Worm (Caenorhabditis elegans) whole organism, L1 larva: ENCODE results near the gene rpn-6.1.
A peak's percentile ranks its signal among the peaks of the same experiment; 100 is the strongest.

Experiments used
- C04F5.9 ChIP-seq: sonication (generic microtip); optimal IDR thresholded peaks from 2 replicates; lab custom pipeline; 2016; ENCODE audit warnings: missing genetic modification characterization, missing compliant biosample characterization
- C16A3.4 ChIP-seq: fragments of 150-350 bp; optimal IDR thresholded peaks from 2 replicates; lab custom pipeline; 2014; ENCODE audit warnings: missing biosample characterization, missing genetic modification characterization
- F16B12.6 ChIP-seq: fragments of 150-350 bp; optimal IDR thresholded peaks from 2 replicates; lab custom pipeline; 2014; ENCODE audit warnings: missing biosample characterization, missing genetic modification characterization
- Y116A8C.19 ChIP-seq: sonication (generic microtip); optimal IDR thresholded peaks from 2 replicates; lab custom pipeline; 2016; ENCODE audit warnings: missing compliant biosample characterization, missing genetic modification characterization, borderline replicate concordance
- aha-1 ChIP-seq: fragments of 150-350 bp; optimal IDR thresholded peaks from 2 replicates; lab custom pipeline; 2014; ENCODE audit warnings: missing biosample characterization, missing genetic modification characterization
- alr-1 ChIP-seq: fragments of 200-800 bp; sonication (Bioruptor generic); optimal IDR thresholded peaks from 2 replicates; lab custom pipeline; 2018; ENCODE audit warnings: borderline replicate concordance, mild to moderate bottlenecking, missing genetic modification characterization, missing compliant biosample characterization
- aly-2 ChIP-seq: fragments of 150-350 bp; optimal IDR thresholded peaks from 2 replicates; lab custom pipeline; 2014; ENCODE audit warnings: missing biosample characterization, missing genetic modification characterization
- blmp-1 ChIP-seq: fragments of 150-350 bp; optimal IDR thresholded peaks from 2 replicates; lab custom pipeline; 2014; ENCODE audit warnings: missing biosample characterization, missing genetic modification characterization
- ceh-8 ChIP-seq: fragments of 200-800 bp; sonication (Bioruptor generic); optimal IDR thresholded peaks from 2 replicates; lab custom pipeline; 2018; ENCODE audit warnings: mild to moderate bottlenecking, missing genetic modification characterization, moderate library complexity, missing compliant biosample characterization
- ceh-82 ChIP-seq, 3 experiments: fragments of 150-350 bp in 1 of 3; sonication (generic microtip) in 2 of 3; optimal IDR thresholded peaks; 2 replicates each; lab custom pipeline; 2014 to 2017; ENCODE audit warnings: missing biosample characterization in 3 of 3, missing genetic modification characterization in 3 of 3
- ceh-88 ChIP-seq: fragments of 200-800 bp; sonication (Bioruptor generic); IDR thresholded peaks from 2 replicates; pipeline ENCODE4 v1.3.6; 2022; ENCODE audit warnings: missing genetic modification characterization, missing compliant biosample characterization
- dsc-1 ChIP-seq: sonication (generic microtip); optimal IDR thresholded peaks from 2 replicates; lab custom pipeline; 2016; ENCODE audit warnings: mild to moderate bottlenecking, missing genetic modification characterization, missing compliant biosample characterization
- efl-3 ChIP-seq: fragments of 200-800 bp; sonication (Bioruptor generic); optimal IDR thresholded peaks from 2 replicates; lab custom pipeline; 2018; ENCODE audit warnings: mild to moderate bottlenecking, missing genetic modification characterization, missing compliant biosample characterization
- egl-27 ChIP-seq, 2 experiments: fragments of 150-350 bp in 1 of 2; sonication (generic microtip); optimal IDR thresholded peaks; 3 replicates each; lab custom pipeline; 2017 to 2018; ENCODE audit warnings: missing biosample characterization in 2 of 2, missing genetic modification characterization in 2 of 2, missing genetic modification reagents in 2 of 2
- fkh-10 ChIP-seq: sonication (generic microtip); optimal IDR thresholded peaks from 2 replicates; lab custom pipeline; 2017; ENCODE audit warnings: missing biosample characterization, missing genetic modification reagents, missing genetic modification characterization
- fos-1 ChIP-seq: fragments of 150-350 bp; optimal IDR thresholded peaks from 2 replicates; lab custom pipeline; 2014; ENCODE audit warnings: missing biosample characterization, missing genetic modification characterization
- grh-1 ChIP-seq: fragments of 200-800 bp; sonication (Bioruptor generic); IDR thresholded peaks from 2 replicates; pipeline ENCODE4 v1.3.6; 2022; ENCODE audit warnings: missing genetic modification reagents, missing genetic modification characterization, missing compliant biosample characterization
- hlh-4 ChIP-seq: sonication (generic microtip); optimal IDR thresholded peaks from 2 replicates; lab custom pipeline; 2016; ENCODE audit warnings: mild to moderate bottlenecking, missing genetic modification characterization, missing compliant biosample characterization
- hpl-2 ChIP-seq: fragments of 150-350 bp; optimal IDR thresholded peaks from 2 replicates; lab custom pipeline; 2014; ENCODE audit warnings: missing biosample characterization, missing genetic modification reagents, missing genetic modification characterization
- isw-1 ChIP-seq: fragments of 200-800 bp; sonication (Bioruptor generic); IDR thresholded peaks from 2 replicates; pipeline ENCODE4 v1.3.6; 2022; ENCODE audit warnings: missing genetic modification characterization, missing compliant biosample characterization
- jun-1 ChIP-seq: fragments of 150-350 bp; optimal IDR thresholded peaks from 2 replicates; lab custom pipeline; 2014; ENCODE audit warnings: missing biosample characterization, missing genetic modification reagents, missing genetic modification characterization
- lin-14 ChIP-seq: fragments of 200-800 bp; sonication (Bioruptor generic); optimal IDR thresholded peaks from 2 replicates; lab custom pipeline; 2018; ENCODE audit warnings: mild to moderate bottlenecking, missing genetic modification characterization, moderate library complexity, missing compliant biosample characterization
- lin-15B ChIP-seq: fragments of 150-350 bp; sonication (generic microtip); optimal IDR thresholded peaks from 3 replicates; lab custom pipeline; 2014; ENCODE audit warnings: missing biosample characterization, missing genetic modification characterization
- lin-35 ChIP-seq, 2 experiments: fragments of 150-350 bp; optimal IDR thresholded peaks; 2 replicates each; lab custom pipeline; 2014; ENCODE audit warnings: missing biosample characterization in 2 of 2, missing genetic modification characterization in 2 of 2, missing genetic modification reagents in 2 of 2
- lin-39 ChIP-seq: fragments of 150-350 bp; optimal IDR thresholded peaks from 2 replicates; lab custom pipeline; 2014; ENCODE audit warnings: missing biosample characterization, missing genetic modification reagents, missing genetic modification characterization
- lir-3 ChIP-seq: sonication (generic microtip); optimal IDR thresholded peaks from 2 replicates; lab custom pipeline; 2016; ENCODE audit warnings: mild to moderate bottlenecking, missing genetic modification characterization, moderate library complexity, missing compliant biosample characterization; ENCODE audit not compliant: poor library complexity
- mab-9 ChIP-seq: fragments of 200-800 bp; sonication (Bioruptor generic); IDR thresholded peaks from 2 replicates; pipeline ENCODE4 v1.3.6; 2022; ENCODE audit warnings: missing genetic modification reagents, missing genetic modification characterization, missing compliant biosample characterization
- mdl-1 ChIP-seq, 2 experiments: fragments of 150-350 bp; optimal IDR thresholded peaks; 2 replicates each; lab custom pipeline; 2014 to 2017; ENCODE audit warnings: missing biosample characterization in 2 of 2, missing genetic modification characterization in 2 of 2, inconsistent platforms in 1 of 2
- nhr-12 ChIP-seq: sonication (generic microtip); optimal IDR thresholded peaks from 2 replicates; lab custom pipeline; 2017; ENCODE audit warnings: missing biosample characterization, missing genetic modification characterization
- nhr-19 ChIP-seq: fragments of 200-800 bp; sonication (Bioruptor generic); conservative IDR thresholded peaks from 2 replicates; pipeline ENCODE4 v1.3.6; 2022; ENCODE audit warnings: missing genetic modification characterization, missing compliant biosample characterization
- nhr-237 ChIP-seq: fragments of 150-350 bp; optimal IDR thresholded peaks from 2 replicates; lab custom pipeline; 2014; ENCODE audit warnings: missing biosample characterization, missing genetic modification characterization
- nhr-76 ChIP-seq: sonication (generic microtip); optimal IDR thresholded peaks from 2 replicates; lab custom pipeline; 2017; ENCODE audit warnings: missing biosample characterization, missing genetic modification characterization
- nhr-84 ChIP-seq: sonication (generic microtip); optimal IDR thresholded peaks from 2 replicates; lab custom pipeline; 2017; ENCODE audit warnings: missing biosample characterization, missing genetic modification characterization
- nhr-85 ChIP-seq: sonication (generic microtip); peaks from one replicate; lab custom pipeline; 2016; ENCODE audit warnings: missing genetic modification characterization, inconsistent platforms, missing compliant biosample characterization
- pag-3 ChIP-seq: sonication (generic microtip); optimal IDR thresholded peaks from 2 replicates; lab custom pipeline; 2017; ENCODE audit warnings: missing genetic modification characterization, mild to moderate bottlenecking, missing compliant biosample characterization, antibody characterized with exemption, borderline replicate concordance; ENCODE audit not compliant: insufficient read depth
- pqm-1 ChIP-seq: sonication (generic microtip); optimal IDR thresholded peaks from 3 replicates; lab custom pipeline; 2017; ENCODE audit warnings: missing biosample characterization, missing genetic modification characterization
- rnt-1 ChIP-seq: sonication (generic microtip); optimal IDR thresholded peaks from 2 replicates; lab custom pipeline; 2016; ENCODE audit warnings: mild to moderate bottlenecking, missing genetic modification characterization, moderate library complexity, missing compliant biosample characterization
- skn-1 ChIP-seq: fragments of 150-350 bp; optimal IDR thresholded peaks from 2 replicates; lab custom pipeline; 2014; ENCODE audit warnings: missing biosample characterization, missing genetic modification characterization
- snu-23 ChIP-seq: sonication (generic microtip); optimal IDR thresholded peaks from 2 replicates; lab custom pipeline; 2016; ENCODE audit warnings: missing genetic modification characterization, missing compliant biosample characterization
- sptf-1 ChIP-seq: fragments of 150-350 bp; optimal IDR thresholded peaks from 2 replicates; lab custom pipeline; 2014; ENCODE audit warnings: missing biosample characterization, missing genetic modification characterization
- unc-130 ChIP-seq: fragments of 150-350 bp; optimal IDR thresholded peaks from 2 replicates; lab custom pipeline; 2017; ENCODE audit warnings: missing biosample characterization, missing genetic modification characterization, inconsistent platforms
- unc-62 ChIP-seq: fragments of 150-350 bp; optimal IDR thresholded peaks from 2 replicates; lab custom pipeline; 2014; ENCODE audit warnings: missing biosample characterization, missing genetic modification reagents, missing genetic modification characterization
- unc-98 ChIP-seq: fragments of 200-800 bp; sonication (Bioruptor generic); IDR thresholded peaks from 2 replicates; pipeline ENCODE4 v1.3.6; 2022; ENCODE audit warnings: missing genetic modification characterization, missing compliant biosample characterization
- zag-1 ChIP-seq: fragments of 150-350 bp; optimal IDR thresholded peaks from 2 replicates; lab custom pipeline; 2014; ENCODE audit warnings: missing biosample characterization, missing genetic modification characterization
- zip-4 ChIP-seq: fragments of 200-800 bp; sonication (Bioruptor generic); optimal IDR thresholded peaks from 2 replicates; lab custom pipeline; 2018; ENCODE audit warnings: mild to moderate bottlenecking, missing genetic modification characterization, moderate library complexity, missing compliant biosample characterization

The rpn-6.1 gene

DNA sequence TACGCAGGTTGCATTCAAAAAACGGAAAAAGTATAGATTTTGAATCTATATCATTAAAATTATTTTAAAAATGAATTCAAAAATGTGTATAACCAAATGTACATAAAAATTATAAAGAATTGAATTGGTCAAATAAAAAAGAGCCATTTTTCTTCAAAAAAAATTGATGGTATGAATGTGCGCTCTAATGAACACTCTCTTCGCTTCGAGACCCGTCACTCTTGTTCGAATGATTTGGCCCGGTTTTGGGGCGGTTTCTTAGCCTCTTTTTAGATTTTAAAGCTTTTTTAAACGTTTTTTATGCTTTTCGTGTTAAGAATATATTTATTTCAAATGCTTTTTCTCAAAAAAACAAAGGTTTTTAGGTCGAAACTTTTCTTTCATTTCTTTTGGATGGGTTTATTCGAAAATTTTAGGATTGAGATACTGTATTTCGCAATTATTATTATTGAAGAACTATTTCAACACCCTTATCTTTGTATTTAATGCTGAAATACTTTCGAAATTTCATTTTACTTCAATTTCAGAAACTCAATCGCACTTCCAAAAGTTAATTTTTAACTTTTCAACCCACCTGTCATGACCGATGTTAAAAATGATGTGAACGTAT is 32.1 kb downstream of the rpn-6.1 start, which contains the start of gene inf-1 (continued):
- TF ChIP-seq zag-1 (tag; lab: Kevin White, UChicago): no peak
- no peak for TF ChIP-seq hpl-2 (GFP tag; lab: Kevin White, UChicago)
- TF ChIP-seq ceh-8 (GFP tag; lab: Kevin White, UChicago): no peak
- no peak for TF ChIP-seq alr-1
- TF ChIP-seq mdl-1 (tag; optimal IDR thresholded peaks at IDR 0.05; lab: Kevin White, UChicago): no peak
- TF ChIP-seq nhr-84 (tag; lab: Kevin White, UChicago): no peak
- peak; percentile 25 for TF ChIP-seq unc-130 (tag; lab: Kevin White, UChicago)
- TF ChIP-seq fos-1 (tag; lab: Kevin White, UChicago): no peak
- TF ChIP-seq lin-14 (GFP tag; lab: Kevin White, UChicago): peak; percentile 54
- TF ChIP-seq skn-1 (tag; lab: Kevin White, UChicago): peak; percentile 48
- no peak for TF ChIP-seq ceh-88 (GFP tag; lab: Robert Waterston, UW)
- TF ChIP-seq jun-1: no peak
- no peak for TF ChIP-seq lir-3 (tag; lab: Kevin White, UChicago)
- TF ChIP-seq pag-3 (tag; lab: Kevin White, UChicago): no peak
- peak; percentile 57 for TF ChIP-seq nhr-85
- no peak for TF ChIP-seq blmp-1 (tag; lab: Kevin White, UChicago)
- TF ChIP-seq aly-2 (tag; lab: Kevin White, UChicago): no peak
- TF ChIP-seq rnt-1 (tag; lab: Kevin White, UChicago): peak; percentile 29
- TF ChIP-seq lin-39 (tag; lab: Kevin White, UChicago): no peak
- peak; percentile 56 for TF ChIP-seq snu-23
- no peak for TF ChIP-seq dsc-1
- TF ChIP-seq ceh-82 (tag; optimal IDR thresholded peaks at IDR 0.05; lab: Kevin White, UChicago): peak in 1 of 3 experiments; percentile 40
- TF ChIP-seq nhr-19 (GFP tag; lab: Robert Waterston, UW): no peak
- TF ChIP-seq lin-15B (tag; lab: Kevin White, UChicago): peak; percentile 67
- TF ChIP-seq nhr-237 (tag; lab: Kevin White, UChicago): no peak
- no peak for TF ChIP-seq nhr-76 (tag; lab: Kevin White, UChicago)
- TF ChIP-seq unc-62 (GFP tag; lab: Kevin White, UChicago): no peak
- no peak for TF ChIP-seq aha-1 (tag; lab: Kevin White, UChicago)
- TF ChIP-seq grh-1: no peak
- no peak for TF ChIP-seq fkh-10
- TF ChIP-seq zip-4 (GFP tag; lab: Kevin White, UChicago): no peak
- TF ChIP-seq Y116A8C.19 (tag; lab: Kevin White, UChicago): no peak
- TF ChIP-seq sptf-1: no peak
- no peak for TF ChIP-seq unc-98 (GFP tag; lab: Robert Waterston, UW)
- TF ChIP-seq egl-27 (tag; optimal IDR thresholded peaks at IDR 0.05; lab: Kevin White, UChicago): no peak
- TF ChIP-seq, all 84 proteins: peak for 23

- no peak for TF ChIP-seq ceh-8 (GFP tag; lab: Kevin White, UChicago)
- no peak for TF ChIP-seq isw-1 (GFP tag; lab: Robert Waterston, UW)
- TF ChIP-seq lin-15B (tag; lab: Kevin White, UChicago): no peak
- no peak for TF ChIP-seq nhr-237 (tag; lab: Kevin White, UChicago)
- TF ChIP-seq efl-3 (GFP tag; lab: Kevin White, UChicago): no peak
- no peak for TF ChIP-seq F16B12.6
- TF ChIP-seq C16A3.4 (tag; lab: Kevin White, UChicago): no peak
- TF ChIP-seq hpl-2 (GFP tag; lab: Kevin White, UChicago): no peak
- TF ChIP-seq pqm-1: no peak
- no peak for TF ChIP-seq C04F5.9 (tag; lab: Kevin White, UChicago)
- TF ChIP-seq hlh-4 (tag; lab: Kevin White, UChicago): no peak
- TF ChIP-seq nhr-76 (tag; lab: Kevin White, UChicago): no peak
- TF ChIP-seq jun-1: no peak
- no peak for TF ChIP-seq lin-35 (GFP tag; optimal IDR thresholded peaks at IDR 0.05; lab: Kevin White, UChicago)
- TF ChIP-seq blmp-1 (tag; lab: Kevin White, UChicago): no peak
- no peak for TF ChIP-seq snu-23
- no peak for TF ChIP-seq grh-1
- no peak for TF ChIP-seq dsc-1
- TF ChIP-seq nhr-12: no peak
- TF ChIP-seq mab-9: no peak
Observed at ce11 chrIII:6928725-6929124, 33.1 kb downstream of the rpn-6.1 start, which contains the start of gene flap-1. Gene flap-1, minus strand, starts transcription at chrIII:6928825.
